Fruit fly (Drosophila melanogaster): Measurements from ENCODE around the gene Gal.

DNA sequence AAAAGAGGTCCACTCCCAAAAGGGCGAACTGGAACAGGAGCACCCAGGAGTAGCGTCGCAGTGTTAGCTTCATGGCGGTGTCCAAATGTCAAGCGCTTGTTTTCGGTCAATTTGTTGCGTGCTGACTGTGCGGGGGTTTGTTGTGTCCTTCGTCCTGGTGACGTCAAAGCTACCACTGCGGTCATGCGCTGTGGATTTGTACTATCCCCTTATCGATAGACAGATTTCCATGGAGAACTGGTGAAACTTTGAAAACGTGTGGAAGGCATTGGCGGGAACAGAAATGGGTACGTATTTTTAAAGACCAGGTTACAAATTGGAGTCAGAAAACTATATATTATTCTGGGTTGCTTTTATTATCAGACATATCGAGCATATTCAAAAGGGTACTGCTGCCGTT lies 50.5 kb downstream of the Gal start, which contains the start of gene CG13999:
- TF ChIP-seq ovo (GFP tag; optimal IDR thresholded peaks at IDR 0.05) (no peak), toe (GFP tag; optimal IDR thresholded peaks at IDR 0.05) (no peak), tj (GFP tag; optimal IDR thresholded peaks at IDR 0.05) (no peak), CG14711 (tag; optimal IDR thresholded peaks at IDR 0.05) (no peak), kay (GFP tag; ENCODE audit: borderline replicate concordance) (no peak), CG7045 (GFP tag; optimal IDR thresholded peaks at IDR 0.05) (no peak), pad (GFP tag; optimal IDR thresholded peaks at IDR 0.05) (no peak)
